Worm (Caenorhabditis elegans) whole organism, L2 larva: ENCODE data around the gene rfc-3.

ENCODE experiments used
- F13H6.1 ChIP-seq: sonication (generic microtip); optimal IDR thresholded peaks from 2 replicates; lab custom pipeline; 2016; ENCODE audit warnings: missing genetic modification characterization, missing compliant biosample characterization
- R02D3.7 ChIP-seq: fragments of 150-350 bp; optimal IDR thresholded peaks from 2 replicates; lab custom pipeline; 2014; ENCODE audit warnings: missing biosample characterization, missing genetic modification characterization
- Y55F3AM.14 ChIP-seq: fragments of 200-800 bp; sonication (Bioruptor generic); optimal IDR thresholded peaks from 2 replicates; lab custom pipeline; 2018; ENCODE audit warnings: mild to moderate bottlenecking, missing genetic modification characterization, missing compliant biosample characterization
- ZK546.5 ChIP-seq: sonication (generic microtip); optimal IDR thresholded peaks from 2 replicates; lab custom pipeline; 2017; ENCODE audit warnings: missing biosample characterization, missing genetic modification characterization
- alr-1 ChIP-seq: fragments of 150-350 bp; optimal IDR thresholded peaks from 2 replicates; lab custom pipeline; 2014; ENCODE audit warnings: missing biosample characterization, missing genetic modification characterization
- aly-2 ChIP-seq: fragments of 150-350 bp; optimal IDR thresholded peaks from 2 replicates; lab custom pipeline; 2014; ENCODE audit warnings: missing biosample characterization, missing genetic modification characterization
- blmp-1 ChIP-seq: sonication (generic microtip); optimal IDR thresholded peaks from 2 replicates; lab custom pipeline; 2017; ENCODE audit warnings: missing genetic modification characterization, mild to moderate bottlenecking, missing compliant biosample characterization, antibody characterized with exemption, moderate library complexity; ENCODE audit not compliant: insufficient read depth
- ceh-82 ChIP-seq: fragments of 150-350 bp; optimal IDR thresholded peaks from 2 replicates; lab custom pipeline; 2014; ENCODE audit warnings: missing biosample characterization, missing genetic modification characterization
- crh-2 ChIP-seq: sonication (generic microtip); optimal IDR thresholded peaks from 2 replicates; lab custom pipeline; 2017; ENCODE audit warnings: missing biosample characterization, missing genetic modification characterization
- egl-27 ChIP-seq: sonication (generic microtip); optimal IDR thresholded peaks from 3 replicates; lab custom pipeline; 2017; ENCODE audit warnings: missing biosample characterization, missing genetic modification reagents, missing genetic modification characterization
- elt-3 ChIP-seq: sonication (generic microtip); optimal IDR thresholded peaks from 2 replicates; lab custom pipeline; 2017; ENCODE audit warnings: missing biosample characterization, missing genetic modification characterization
- fos-1 ChIP-seq: fragments of 150-350 bp; optimal IDR thresholded peaks from 2 replicates; lab custom pipeline; 2014; ENCODE audit warnings: missing biosample characterization, missing genetic modification characterization
- gmeb-1 ChIP-seq: fragments of 150-350 bp; optimal IDR thresholded peaks from 2 replicates; lab custom pipeline; 2014; ENCODE audit warnings: missing biosample characterization, missing genetic modification characterization
- lin-11 ChIP-seq: fragments of 150-350 bp; sonication (generic microtip); optimal IDR thresholded peaks from 2 replicates; lab custom pipeline; 2014; ENCODE audit warnings: missing biosample characterization, missing genetic modification characterization, inconsistent platforms, mixed read lengths
- lin-13 ChIP-seq: fragments of 150-350 bp; optimal IDR thresholded peaks from 2 replicates; lab custom pipeline; 2014; ENCODE audit warnings: missing biosample characterization, missing genetic modification reagents, missing genetic modification characterization
- lin-39 ChIP-seq: fragments of 150-350 bp; optimal IDR thresholded peaks from 2 replicates; lab custom pipeline; 2014; ENCODE audit warnings: missing biosample characterization, missing genetic modification reagents, missing genetic modification characterization
- mab-5 ChIP-seq: fragments of 150-350 bp; optimal IDR thresholded peaks from 2 replicates; lab custom pipeline; 2014; ENCODE audit warnings: missing biosample characterization, missing genetic modification characterization
- mbf-1 ChIP-seq: sonication (generic microtip); optimal IDR thresholded peaks from 2 replicates; lab custom pipeline; 2017; ENCODE audit warnings: missing biosample characterization, missing genetic modification characterization
- mdl-1 ChIP-seq, 2 experiments: fragments of 150-350 bp in 1 of 2; sonication (generic microtip) in 1 of 2; optimal IDR thresholded peaks; 2 replicates each; lab custom pipeline; 2017; ENCODE audit warnings: missing biosample characterization in 2 of 2, missing genetic modification characterization in 2 of 2
- nhr-10 ChIP-seq: sonication (generic microtip); optimal IDR thresholded peaks from 2 replicates; lab custom pipeline; 2017; ENCODE audit warnings: missing biosample characterization, missing genetic modification characterization
- nhr-129 ChIP-seq: fragments of 150-350 bp; optimal IDR thresholded peaks from 2 replicates; lab custom pipeline; 2014; ENCODE audit warnings: missing biosample characterization, missing genetic modification characterization
- nhr-21 ChIP-seq: fragments of 150-350 bp; optimal IDR thresholded peaks from 2 replicates; lab custom pipeline; 2014; ENCODE audit warnings: missing biosample characterization, missing genetic modification characterization
- nhr-25 ChIP-seq: fragments of 150-350 bp; sonication (generic microtip); optimal IDR thresholded peaks from 3 replicates; lab custom pipeline; 2014; ENCODE audit warnings: missing biosample characterization, missing genetic modification characterization
- sem-4 ChIP-seq: fragments of 150-350 bp; optimal IDR thresholded peaks from 2 replicates; lab custom pipeline; 2014; ENCODE audit warnings: missing biosample characterization, missing genetic modification reagents, missing genetic modification characterization
- skn-1 ChIP-seq: sonication (generic microtip); optimal IDR thresholded peaks from 2 replicates; lab custom pipeline; 2017; ENCODE audit warnings: missing biosample characterization, missing genetic modification characterization
- sma-3 ChIP-seq: sonication (generic microtip); optimal IDR thresholded peaks from 2 replicates; lab custom pipeline; 2016; ENCODE audit warnings: missing genetic modification reagents, missing genetic modification characterization, missing compliant biosample characterization
- sma-9 ChIP-seq, 2 experiments: fragments of 150-350 bp in 1 of 2; sonication (generic microtip) in 1 of 2; optimal IDR thresholded peaks; 2 replicates each; lab custom pipeline; 2014 to 2016; ENCODE audit warnings: missing genetic modification characterization in 2 of 2, mild to moderate bottlenecking in 1 of 2, missing biosample characterization in 1 of 2, missing compliant biosample characterization in 1 of 2, missing genetic modification reagents in 1 of 2, moderate library complexity in 1 of 2
- unc-39 ChIP-seq: fragments of 150-350 bp; optimal IDR thresholded peaks from 2 replicates; lab custom pipeline; 2014; ENCODE audit warnings: missing biosample characterization, missing genetic modification characterization
- unc-55 ChIP-seq: fragments of 150-350 bp; sonication (generic microtip); optimal IDR thresholded peaks from 3 replicates; lab custom pipeline; 2014; ENCODE audit warnings: missing biosample characterization, missing genetic modification reagents, missing genetic modification characterization
- zag-1 ChIP-seq: fragments of 150-350 bp; optimal IDR thresholded peaks from 2 replicates; lab custom pipeline; 2014; ENCODE audit warnings: missing biosample characterization, missing genetic modification characterization
- ztf-1 ChIP-seq: fragments of 200-800 bp; sonication (Bioruptor generic); conservative IDR thresholded peaks from 2 replicates; pipeline ENCODE4 v1.3.6; 2022; ENCODE audit warnings: missing genetic modification characterization, missing compliant biosample characterization
- ztf-11 ChIP-seq: sonication (generic microtip); optimal IDR thresholded peaks from 2 replicates; lab custom pipeline; 2017; ENCODE audit warnings: missing biosample characterization, missing genetic modification characterization

rfc-3 gene

ce11 chrIV:13075625-13076252 lies 19.8 kb upstream of the rfc-3 start:
- TF ChIP-seq ztf-1 (GFP tag; lab: Robert Waterston, UW) (no peak), nhr-21 (tag; lab: Kevin White, UChicago) (peak; percentile 48), gmeb-1 (peak; percentile 6), nhr-25 (tag; lab: Kevin White, UChicago) (peak; percentile 26), F13H6.1 (tag; lab: Kevin White, UChicago) (no peak), R02D3.7 (tag; lab: Kevin White, UChicago) (no peak), nhr-129 (tag; lab: Kevin White, UChicago) (peak; percentile 80), blmp-1 (tag; lab: Kevin White, UChicago) (peak; percentile 33), sma-3 (peak; percentile 57), sem-4 (no peak), fos-1 (tag; lab: Kevin White, UChicago) (peak; percentile 30), sma-9 (GFP tag; optimal IDR thresholded peaks at IDR 0.05; lab: Kevin White, UChicago) (peak; percentile 78), sma-9 (tag; optimal IDR thresholded peaks at IDR 0.05; lab: Kevin White, UChicago) (no peak)

- TF ChIP-seq nhr-25 (tag; lab: Kevin White, UChicago) (no peak), ztf-1 (GFP tag; lab: Robert Waterston, UW) (no peak), aly-2 (no peak), ZK546.5 (tag; lab: Kevin White, UChicago) (no peak), mab-5 (tag; lab: Kevin White, UChicago) (no peak), lin-39 (tag; lab: Kevin White, UChicago) (no peak), elt-3 (no peak), R02D3.7 (tag; lab: Kevin White, UChicago) (no peak), skn-1 (tag; lab: Kevin White, UChicago) (no peak), nhr-129 (tag; lab: Kevin White, UChicago) (no peak), unc-55 (GFP tag; lab: Kevin White, UChicago) (no peak), alr-1 (tag; lab: Kevin White, UChicago) (no peak), unc-39 (tag; lab: Kevin White, UChicago) (no peak), fos-1 (tag; lab: Kevin White, UChicago) (no peak), mdl-1 (tag; optimal IDR thresholded peaks at IDR 0.05; lab: Kevin White, UChicago) (no peak), ztf-11 (tag; lab: Kevin White, UChicago) (no peak), egl-27 (tag; lab: Kevin White, UChicago) (no peak), ceh-82 (no peak), mbf-1 (tag; lab: Kevin White, UChicago) (no peak)
- TF ChIP-seq, all 48 proteins: peak for 0
Measured at ce11 chrIV:13076620-13077019, 18.9 kb upstream of the rfc-3 start, which contains the start of gene C39E9.7. TSS of gene C39E9.7 (minus strand) at chrIV:13076720.

- peak; percentile 72 for TF ChIP-seq blmp-1 (tag; lab: Kevin White, UChicago)
- TF ChIP-seq nhr-21 (tag; lab: Kevin White, UChicago) = peak; percentile 86
- no peak for TF ChIP-seq Y55F3AM.14 (GFP tag; lab: Kevin White, UChicago)
- no peak for TF ChIP-seq zag-1
- TF ChIP-seq nhr-129 (tag; lab: Kevin White, UChicago) = peak; percentile 55
- peak in 1 of 2 experiments; percentile 29 for TF ChIP-seq mdl-1 (tag; optimal IDR thresholded peaks at IDR 0.05; lab: Kevin White, UChicago)
- TF ChIP-seq sma-9 (GFP tag; optimal IDR thresholded peaks at IDR 0.05; lab: Kevin White, UChicago) = peak; percentile 87
- TF ChIP-seq sma-9 (tag; optimal IDR thresholded peaks at IDR 0.05; lab: Kevin White, UChicago) = no peak
- peak; percentile 49 for TF ChIP-seq sma-3
- TF ChIP-seq nhr-25 (tag; lab: Kevin White, UChicago) = peak; percentile 76
Measured at ce11 chrIV:13077694-13078093, 17.9 kb upstream of the rfc-3 start.

- TF ChIP-seq mbf-1 (tag; lab: Kevin White, UChicago) = no peak
- no peak for TF ChIP-seq zag-1
- TF ChIP-seq ztf-11 (tag; lab: Kevin White, UChicago) = no peak
- TF ChIP-seq lin-13 (GFP tag; lab: Kevin White, UChicago) = no peak
- TF ChIP-seq ztf-1 (GFP tag; lab: Robert Waterston, UW) = no peak
- no peak for TF ChIP-seq lin-11 (tag; lab: Kevin White, UChicago)
- TF ChIP-seq skn-1 (tag; lab: Kevin White, UChicago) = no peak
- no peak for TF ChIP-seq mdl-1 (tag; optimal IDR thresholded peaks at IDR 0.05; lab: Kevin White, UChicago)
- no peak for TF ChIP-seq nhr-10 (tag; lab: Kevin White, UChicago)
- no peak for TF ChIP-seq crh-2
- no peak for TF ChIP-seq F13H6.1 (tag; lab: Kevin White, UChicago)
Measured at ce11 chrIV:13078342-13078741, 17.2 kb upstream of the rfc-3 start.
